Worm (Caenorhabditis elegans): ENCODE data around the gene tomm-70.

The tomm-70 gene

DNA sequence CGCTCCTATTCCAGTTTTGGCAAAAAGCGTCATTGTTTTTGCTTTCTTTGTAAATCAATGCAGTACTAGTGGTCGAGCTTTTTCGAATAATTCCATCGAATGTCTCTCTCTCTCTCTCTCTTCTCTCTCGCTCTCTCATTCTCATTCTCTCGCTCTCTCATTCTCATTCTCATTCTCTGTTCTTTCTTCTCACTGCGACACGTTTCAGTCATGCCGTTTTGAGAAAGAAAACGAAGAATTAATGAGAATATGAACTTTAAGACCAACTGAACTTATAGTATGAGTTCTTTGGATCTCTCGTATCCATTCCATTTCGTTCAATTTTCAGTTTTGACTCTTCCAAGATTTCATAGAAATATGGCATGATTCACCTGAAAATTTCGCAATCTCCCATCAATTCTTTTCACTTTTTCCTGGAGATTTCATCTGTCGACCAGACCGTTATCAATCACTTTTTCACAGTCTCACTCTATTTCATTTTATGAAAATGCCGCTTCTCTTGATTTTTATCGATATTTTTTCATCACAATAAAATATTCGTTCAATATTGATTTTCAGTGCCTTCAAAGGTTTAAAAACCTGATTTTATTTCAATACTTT lies 18.0 kb upstream of the tomm-70 start:
- TF ChIP-seq tab-1 (GFP tag; IDR thresholded peaks at IDR 0.05), result no peak
- no peak for TF ChIP-seq cog-1 (tag; optimal IDR thresholded peaks at IDR 0.05)
- no peak for TF ChIP-seq med-1 (GFP tag; optimal IDR thresholded peaks at IDR 0.05; ENCODE audit: insufficient read depth)
- no peak for TF ChIP-seq klf-2 (GFP tag; conservative IDR thresholded peaks at IDR 0.05)

DNA sequence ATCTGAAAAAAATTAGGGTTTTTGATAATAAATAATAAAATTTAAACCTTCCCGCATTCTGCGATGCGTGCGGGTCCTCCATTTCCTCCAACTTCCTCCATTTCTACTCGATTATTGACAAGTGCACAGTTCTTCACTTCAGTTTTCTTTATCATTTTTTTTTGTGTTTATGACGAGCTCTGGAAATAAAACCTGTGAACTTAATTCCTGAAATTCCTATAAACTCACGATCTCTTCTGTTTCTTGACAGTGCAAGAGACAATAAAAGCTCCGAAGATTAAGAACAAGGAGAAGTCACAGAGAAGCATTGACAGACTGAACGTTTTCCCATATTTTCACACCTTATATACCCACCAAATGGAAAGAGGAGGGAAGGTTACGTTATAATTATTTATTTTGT lies 17.3 kb upstream of the tomm-70 start, which contains the start of gene K02D10.3:
Gene K02D10.3, minus strand, starts transcription at position 101 of the 400 bp plus-strand sequence.
- no peak for TF ChIP-seq klf-2 (GFP tag; conservative IDR thresholded peaks at IDR 0.05)
- no peak for TF ChIP-seq ztf-23 (GFP tag; IDR thresholded peaks at IDR 0.05)
- no peak for TF ChIP-seq cog-1 (tag; optimal IDR thresholded peaks at IDR 0.05)
- no peak for TF ChIP-seq ref-1 (GFP tag; conservative IDR thresholded peaks at IDR 0.05)
- TF ChIP-seq T22C8.4 (GFP tag; IDR thresholded peaks at IDR 0.05), result no peak
- no peak for TF ChIP-seq tab-1 (GFP tag; IDR thresholded peaks at IDR 0.05)
- TF ChIP-seq flt-1 (GFP tag; IDR thresholded peaks at IDR 0.05), result no peak
- TF ChIP-seq ztf-29 (GFP tag; IDR thresholded peaks at IDR 0.05), result no peak
- no peak for TF ChIP-seq med-1 (GFP tag; optimal IDR thresholded peaks at IDR 0.05; ENCODE audit: insufficient read depth)

DNA sequence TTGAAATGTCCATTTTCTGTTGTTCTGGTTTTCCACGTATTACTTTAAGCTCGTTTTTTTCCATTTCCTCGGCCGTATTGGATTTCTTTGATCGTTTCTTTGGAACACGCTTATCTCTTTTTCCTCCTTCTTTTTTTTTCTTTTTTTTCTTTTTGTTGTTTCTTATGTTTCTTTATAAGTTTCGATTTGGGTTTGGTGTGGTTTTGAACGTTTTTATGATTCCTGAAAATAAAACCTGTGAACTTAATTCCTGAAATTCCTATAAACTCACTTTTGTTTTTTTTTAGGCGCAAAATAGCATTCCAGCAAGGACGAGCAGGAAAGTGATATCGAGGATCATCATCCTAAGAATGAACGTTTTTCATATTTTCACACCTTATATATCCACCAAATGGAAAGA lies 16.6 kb upstream of the tomm-70 start, which contains the start of gene K02D10.2:
Gene K02D10.2, minus strand, starts transcription at position 101 of the 400 bp plus-strand sequence.
- TF ChIP-seq ref-1 (GFP tag; conservative IDR thresholded peaks at IDR 0.05), result no peak
- no peak for TF ChIP-seq tab-1 (GFP tag; IDR thresholded peaks at IDR 0.05)
- no peak for TF ChIP-seq ztf-29 (GFP tag; IDR thresholded peaks at IDR 0.05)
- TF ChIP-seq T22C8.4 (GFP tag; IDR thresholded peaks at IDR 0.05), result no peak
- no peak for TF ChIP-seq cog-1 (tag; optimal IDR thresholded peaks at IDR 0.05)
- no peak for TF ChIP-seq ztf-23 (GFP tag; IDR thresholded peaks at IDR 0.05)
- no peak for TF ChIP-seq med-1 (GFP tag; optimal IDR thresholded peaks at IDR 0.05; ENCODE audit: insufficient read depth)
- no peak for TF ChIP-seq flt-1 (GFP tag; IDR thresholded peaks at IDR 0.05)
- TF ChIP-seq klf-2 (GFP tag; conservative IDR thresholded peaks at IDR 0.05), result no peak

- TF ChIP-seq med-1 (GFP tag; optimal IDR thresholded peaks at IDR 0.05; ENCODE audit: insufficient read depth) (no peak), T22C8.4 (GFP tag; IDR thresholded peaks at IDR 0.05) (no peak), ref-1 (GFP tag; conservative IDR thresholded peaks at IDR 0.05) (no peak), tab-1 (GFP tag; IDR thresholded peaks at IDR 0.05) (no peak), ztf-23 (GFP tag; IDR thresholded peaks at IDR 0.05) (no peak), flt-1 (GFP tag; IDR thresholded peaks at IDR 0.05) (no peak), klf-2 (GFP tag; conservative IDR thresholded peaks at IDR 0.05) (no peak), cog-1 (tag; optimal IDR thresholded peaks at IDR 0.05) (no peak), ztf-29 (GFP tag; IDR thresholded peaks at IDR 0.05) (no peak)
These were observed 15.7 kb upstream of the tomm-70 start for ce11 chrIII:8770243-8770642.

DNA sequence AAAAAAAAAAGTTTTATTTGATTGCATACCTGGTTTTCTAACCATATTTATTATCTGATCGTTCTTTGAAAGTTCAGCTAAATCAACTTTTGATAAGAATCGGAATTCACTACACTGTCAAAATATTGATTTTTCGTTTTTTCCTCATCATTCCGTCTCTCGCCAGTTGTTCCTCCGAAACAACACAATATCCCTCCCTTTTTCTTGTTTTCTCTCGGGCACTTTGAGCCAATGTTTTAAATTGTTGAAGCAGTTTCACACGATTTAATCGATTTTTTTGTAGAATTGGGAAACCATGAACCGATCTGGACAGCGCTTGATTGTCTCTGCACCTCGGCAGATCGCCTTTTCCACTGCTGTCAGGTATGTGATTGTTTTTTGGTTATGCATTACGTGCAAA lies 14.7 kb upstream of the tomm-70 start, which contains the start of gene K02D10.1:
Gene K02D10.1, plus strand, starts transcription at position 284 of the 400 bp plus-strand sequence.
- TF ChIP-seq T22C8.4 (GFP tag; IDR thresholded peaks at IDR 0.05) (peak; percentile 50; the same call in 1 of the 2 replicates), ref-1 (GFP tag; conservative IDR thresholded peaks at IDR 0.05) (no peak)

ce11 chrIII:8767889-8768361 lies 13.4 kb upstream of the tomm-70 start, which contains the start of gene mtss-1:
Gene mtss-1, plus strand, starts transcription at chrIII:8768311.
- peak; percentile 76 for TF ChIP-seq klf-2 (GFP tag; conservative IDR thresholded peaks at IDR 0.05)
- peak; percentile 71 for TF ChIP-seq cog-1 (tag; optimal IDR thresholded peaks at IDR 0.05)
- TF ChIP-seq tab-1 (GFP tag; IDR thresholded peaks at IDR 0.05), result peak; percentile 87
- peak; percentile 75 for TF ChIP-seq ztf-29 (GFP tag; IDR thresholded peaks at IDR 0.05)
- no peak for TF ChIP-seq ref-1 (GFP tag; conservative IDR thresholded peaks at IDR 0.05)
- TF ChIP-seq flt-1 (GFP tag; IDR thresholded peaks at IDR 0.05), result peak; percentile 90
- peak; percentile 94 for TF ChIP-seq med-1 (GFP tag; optimal IDR thresholded peaks at IDR 0.05; ENCODE audit: insufficient read depth)
- TF ChIP-seq T22C8.4 (GFP tag; IDR thresholded peaks at IDR 0.05), result peak; percentile 71
- TF ChIP-seq ztf-23 (GFP tag; IDR thresholded peaks at IDR 0.05), result peak; percentile 88

- TF ChIP-seq ztf-23 (GFP tag; IDR thresholded peaks at IDR 0.05), result no peak
- TF ChIP-seq flt-1 (GFP tag; IDR thresholded peaks at IDR 0.05), result no peak
- TF ChIP-seq ref-1 (GFP tag; conservative IDR thresholded peaks at IDR 0.05), result no peak
These were observed 12.8 kb upstream of the tomm-70 start, which contains the start of gene mig-22 for ce11 chrIII:8767292-8767829. Gene mig-22, minus strand, starts transcription at chrIII:8767342.

ce11 chrIII:8766467-8766866 lies 11.9 kb upstream of the tomm-70 start:
- TF ChIP-seq ref-1 (GFP tag; conservative IDR thresholded peaks at IDR 0.05) (no peak), ztf-23 (GFP tag; IDR thresholded peaks at IDR 0.05) (no peak), flt-1 (GFP tag; IDR thresholded peaks at IDR 0.05) (no peak), tab-1 (GFP tag; IDR thresholded peaks at IDR 0.05) (no peak), cog-1 (tag; optimal IDR thresholded peaks at IDR 0.05) (no peak), ztf-29 (GFP tag; IDR thresholded peaks at IDR 0.05) (no peak), T22C8.4 (GFP tag; IDR thresholded peaks at IDR 0.05) (no peak), med-1 (GFP tag; optimal IDR thresholded peaks at IDR 0.05; ENCODE audit: insufficient read depth) (no peak), klf-2 (GFP tag; conservative IDR thresholded peaks at IDR 0.05) (no peak)

ce11 chrIII:8765030-8765429 lies 10.5 kb upstream of the tomm-70 start:
- TF ChIP-seq klf-2 (GFP tag; conservative IDR thresholded peaks at IDR 0.05) (no peak), ztf-23 (GFP tag; IDR thresholded peaks at IDR 0.05) (no peak)

ce11 chrIII:8763111-8763510 lies 8.6 kb upstream of the tomm-70 start:
- TF ChIP-seq klf-2 (GFP tag; conservative IDR thresholded peaks at IDR 0.05) (no peak), T22C8.4 (GFP tag; IDR thresholded peaks at IDR 0.05) (no peak), flt-1 (GFP tag; IDR thresholded peaks at IDR 0.05) (no peak), ref-1 (GFP tag; conservative IDR thresholded peaks at IDR 0.05) (no peak), tab-1 (GFP tag; IDR thresholded peaks at IDR 0.05) (no peak)

All from whole organism, midembryonic.